Worm (Caenorhabditis elegans) whole organism, L4 larva: ENCODE data around the gene gadr-3.

Experiments used
- D1046.2 ChIP-seq: fragments of 200-800 bp; sonication (Bioruptor generic); IDR thresholded peaks from 2 replicates; pipeline ENCODE4 v1.3.6; 2022; ENCODE audit warnings: missing genetic modification characterization, missing compliant biosample characterization
- F26F4.8 ChIP-seq: fragments of 200-800 bp; sonication (Bioruptor generic); conservative IDR thresholded peaks from 2 replicates; pipeline ENCODE4 v1.3.6; 2022; ENCODE audit warnings: missing genetic modification characterization, missing compliant biosample characterization
- F37D6.2 ChIP-seq: sonication (generic microtip); optimal IDR thresholded peaks from 2 replicates; lab custom pipeline; 2016; ENCODE audit warnings: mild to moderate bottlenecking, missing genetic modification characterization, missing compliant biosample characterization
- F44E2.7 ChIP-seq: fragments of 200-800 bp; sonication (Bioruptor generic); IDR thresholded peaks from 2 replicates; pipeline ENCODE4 v2.1.2; 2022; ENCODE audit warnings: missing genetic modification characterization, missing compliant biosample characterization
- F49E8.2 ChIP-seq: sonication (generic microtip); optimal IDR thresholded peaks from 2 replicates; lab custom pipeline; 2016; ENCODE audit warnings: missing compliant biosample characterization, mild to moderate bottlenecking, missing genetic modification characterization, borderline replicate concordance
- Y105C5A.15 ChIP-seq: fragments of 200-800 bp; sonication (Bioruptor generic); IDR thresholded peaks from 2 replicates; pipeline ENCODE4 v1.3.6; 2022; ENCODE audit warnings: missing genetic modification characterization, missing compliant biosample characterization
- Y48G9A.11 ChIP-seq: fragments of 200-800 bp; sonication (Bioruptor generic); IDR thresholded peaks from 2 replicates; pipeline ENCODE4 v1.3.6; 2022; ENCODE audit warnings: missing genetic modification reagents, missing genetic modification characterization, missing compliant biosample characterization
- ZK546.5 ChIP-seq, 2 experiments: sonication (generic microtip); optimal IDR thresholded peaks; 2 replicates each; lab custom pipeline; 2017; ENCODE audit warnings: missing biosample characterization in 2 of 2, missing genetic modification characterization in 2 of 2
- arid-1 ChIP-seq: fragments of 200-800 bp; sonication (Bioruptor generic); conservative IDR thresholded peaks from 2 replicates; pipeline ENCODE4 v1.3.6; 2022; ENCODE audit warnings: missing genetic modification reagents, missing genetic modification characterization, missing compliant biosample characterization
- ceh-44 ChIP-seq: fragments of 200-800 bp; sonication (Bioruptor generic); IDR thresholded peaks from 2 replicates; pipeline ENCODE4 v1.3.6; 2022; ENCODE audit warnings: missing genetic modification reagents, missing genetic modification characterization, missing compliant biosample characterization
- ctbp-1 ChIP-seq: fragments of 200-800 bp; sonication (Bioruptor generic); IDR thresholded peaks from 2 replicates; pipeline ENCODE4 v1.3.6; 2022; ENCODE audit warnings: missing genetic modification reagents, missing genetic modification characterization, missing compliant biosample characterization
- daf-12 ChIP-seq: fragments of 150-350 bp; optimal IDR thresholded peaks from 2 replicates; lab custom pipeline; 2014; ENCODE audit warnings: missing biosample characterization, missing genetic modification reagents, missing genetic modification characterization
- daf-8 ChIP-seq: fragments of 200-800 bp; sonication (Bioruptor generic); IDR thresholded peaks from 2 replicates; pipeline ENCODE4 v1.3.6; 2022; ENCODE audit warnings: missing genetic modification characterization, missing compliant biosample characterization
- dmd-6 ChIP-seq: fragments of 200-800 bp; sonication (Bioruptor generic); IDR thresholded peaks from 2 replicates; pipeline ENCODE4 v1.3.6; 2022; ENCODE audit warnings: missing genetic modification reagents, missing genetic modification characterization, missing compliant biosample characterization
- dmd-8 ChIP-seq: fragments of 200-800 bp; sonication (Bioruptor generic); IDR thresholded peaks from 2 replicates; pipeline ENCODE4 v1.3.6; 2022; ENCODE audit warnings: missing genetic modification characterization, missing compliant biosample characterization
- duxl-1 ChIP-seq: sonication (generic microtip); optimal IDR thresholded peaks from 2 replicates; lab custom pipeline; 2016; ENCODE audit warnings: mild to moderate bottlenecking, missing genetic modification characterization, moderate library complexity, missing compliant biosample characterization; ENCODE audit not compliant: poor library complexity
- dve-1 ChIP-seq: sonication (generic microtip); optimal IDR thresholded peaks from 2 replicates; lab custom pipeline; 2017; ENCODE audit warnings: antibody characterized with exemption, mild to moderate bottlenecking, missing genetic modification characterization, missing compliant biosample characterization; ENCODE audit not compliant: insufficient read depth
- fkh-10 ChIP-seq: fragments of 150-350 bp; optimal IDR thresholded peaks from 2 replicates; lab custom pipeline; 2014; ENCODE audit warnings: missing biosample characterization, missing genetic modification reagents, missing genetic modification characterization
- gei-8 ChIP-seq: fragments of 200-800 bp; sonication (Bioruptor generic); optimal IDR thresholded peaks from 2 replicates; lab custom pipeline; 2018; ENCODE audit warnings: mild to moderate bottlenecking, missing genetic modification characterization, missing compliant biosample characterization
- jun-1 ChIP-seq: fragments of 150-350 bp; optimal IDR thresholded peaks from 2 replicates; lab custom pipeline; 2014; ENCODE audit warnings: missing biosample characterization, missing genetic modification reagents, missing genetic modification characterization
- lin-1 ChIP-seq: fragments of 200-800 bp; sonication (Bioruptor generic); IDR thresholded peaks from 2 replicates; pipeline ENCODE4 v1.3.6; 2022; ENCODE audit warnings: missing genetic modification reagents, missing genetic modification characterization, missing compliant biosample characterization
- lin-15B ChIP-seq: fragments of 150-350 bp; sonication (generic microtip); optimal IDR thresholded peaks from 3 replicates; lab custom pipeline; 2014; ENCODE audit warnings: missing biosample characterization, missing genetic modification characterization
- lin-38 ChIP-seq: fragments of 200-800 bp; sonication (Bioruptor generic); IDR thresholded peaks from 2 replicates; pipeline ENCODE4 v1.3.6; 2022; ENCODE audit warnings: missing genetic modification reagents, missing genetic modification characterization, missing compliant biosample characterization
- lir-3 ChIP-seq: sonication (generic microtip); optimal IDR thresholded peaks from 2 replicates; lab custom pipeline; 2016; ENCODE audit warnings: mild to moderate bottlenecking, missing genetic modification characterization, missing compliant biosample characterization
- mdl-1 ChIP-seq, 2 experiments: fragments of 150-350 bp in 1 of 2; sonication (generic microtip) in 1 of 2; optimal IDR thresholded peaks; 2 replicates each; lab custom pipeline; 2014 to 2017; ENCODE audit warnings: missing biosample characterization in 2 of 2, missing genetic modification characterization in 2 of 2
- mdt-29 ChIP-seq: fragments of 200-800 bp; sonication (Bioruptor generic); IDR thresholded peaks from 2 replicates; pipeline ENCODE4 v1.3.6; 2022; ENCODE audit warnings: missing genetic modification reagents, missing genetic modification characterization, missing compliant biosample characterization
- mep-1 ChIP-seq: fragments of 150-350 bp; sonication (generic microtip); optimal IDR thresholded peaks from 3 replicates; lab custom pipeline; 2014; ENCODE audit warnings: missing biosample characterization, missing genetic modification characterization
- mxl-2 ChIP-seq: fragments of 200-800 bp; sonication (Bioruptor generic); conservative IDR thresholded peaks from 2 replicates; pipeline ENCODE4 v1.3.6; 2022; ENCODE audit warnings: missing genetic modification reagents, missing genetic modification characterization, missing compliant biosample characterization
- nhr-10 ChIP-seq: fragments of 150-350 bp; optimal IDR thresholded peaks from 2 replicates; lab custom pipeline; 2014; ENCODE audit warnings: missing biosample characterization, missing genetic modification characterization
- nhr-111 ChIP-seq: fragments of 200-800 bp; sonication (Bioruptor generic); optimal IDR thresholded peaks from 2 replicates; lab custom pipeline; 2018; ENCODE audit warnings: mild to moderate bottlenecking, missing genetic modification characterization, missing compliant biosample characterization
- nhr-237 ChIP-seq: sonication (generic microtip); optimal IDR thresholded peaks from 2 replicates; lab custom pipeline; 2017; ENCODE audit warnings: missing biosample characterization, missing genetic modification characterization
- nhr-48 ChIP-seq: sonication (generic microtip); optimal IDR thresholded peaks from 2 replicates; lab custom pipeline; 2016; ENCODE audit warnings: mild to moderate bottlenecking, missing genetic modification characterization, missing compliant biosample characterization
- nhr-6 ChIP-seq: fragments of 150-350 bp; optimal IDR thresholded peaks from 2 replicates; lab custom pipeline; 2014; ENCODE audit warnings: missing biosample characterization, missing genetic modification characterization
- nhr-77 ChIP-seq: fragments of 150-350 bp; optimal IDR thresholded peaks from 2 replicates; lab custom pipeline; 2014; ENCODE audit warnings: missing biosample characterization, missing genetic modification characterization
- php-3 ChIP-seq: fragments of 200-800 bp; sonication (Bioruptor generic); IDR thresholded peaks from 2 replicates; pipeline ENCODE4 v1.3.6; 2022; ENCODE audit warnings: missing genetic modification reagents, missing genetic modification characterization, missing compliant biosample characterization
- skn-1 ChIP-seq: fragments of 150-350 bp; optimal IDR thresholded peaks from 2 replicates; lab custom pipeline; 2014; ENCODE audit warnings: missing biosample characterization, missing genetic modification characterization
- snpc-1.2 ChIP-seq: fragments of 200-800 bp; sonication (Bioruptor generic); IDR thresholded peaks from 2 replicates; pipeline ENCODE4 v1.3.6; 2022; ENCODE audit warnings: missing genetic modification reagents, missing genetic modification characterization, missing compliant biosample characterization
- snpc-4 ChIP-seq: fragments of 150-350 bp; optimal IDR thresholded peaks from 2 replicates; lab custom pipeline; 2014; ENCODE audit warnings: missing biosample characterization, missing genetic modification characterization
- spr-1 ChIP-seq: sonication (generic microtip); optimal IDR thresholded peaks from 2 replicates; lab custom pipeline; 2016; ENCODE audit warnings: mild to moderate bottlenecking, missing genetic modification characterization, missing compliant biosample characterization
- unc-62 ChIP-seq, 3 experiments: fragments of 150-350 bp in 1 of 3; sonication (generic microtip); optimal IDR thresholded peaks in 2 of 3; peaks in 1 of 3; 1 replicate in 1 of 3; 2 replicates in 2 of 3; lab custom pipeline; 2014 to 2017; ENCODE audit warnings: missing biosample characterization in 3 of 3, missing genetic modification characterization in 3 of 3, missing genetic modification reagents in 3 of 3, missing genotype in 1 of 3
- vab-7 ChIP-seq: fragments of 200-800 bp; sonication (Bioruptor generic); IDR thresholded peaks from 2 replicates; pipeline ENCODE4 v1.3.6; 2022; ENCODE audit warnings: missing genetic modification reagents, missing genetic modification characterization, missing compliant biosample characterization
- zfp-3 ChIP-seq: fragments of 200-800 bp; sonication (Bioruptor generic); conservative IDR thresholded peaks from 2 replicates; pipeline ENCODE4 v1.3.6; 2022; ENCODE audit warnings: missing genetic modification reagents, missing genetic modification characterization, missing compliant biosample characterization

gadr-3 gene

DNA sequence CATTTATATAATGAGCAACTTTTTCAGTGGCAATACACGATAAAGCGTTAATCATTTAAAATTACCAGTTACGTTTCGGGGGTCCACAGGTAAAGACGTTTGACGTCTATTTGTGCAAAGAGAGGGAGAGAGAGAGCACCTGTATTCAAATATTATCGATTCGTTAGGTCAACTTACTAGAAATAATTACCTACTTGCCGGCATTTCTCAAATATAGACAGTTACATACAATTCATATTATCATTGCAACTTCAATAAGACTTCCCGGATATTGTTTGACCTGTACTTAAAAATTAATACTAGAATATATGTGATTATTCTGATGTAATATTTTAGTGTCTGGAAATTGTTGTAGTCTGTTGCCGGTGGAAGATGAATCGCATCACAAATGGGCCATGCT is at the start of gene gadr-3:
TSS of gene gadr-3 (minus strand) at position 101 of the 400 bp plus-strand sequence.
- TF ChIP-seq unc-62 (GFP tag; optimal IDR thresholded peaks at IDR 0.05 in 1 of 2; lab: Kevin White, UChicago) (peak in 1 of 2 experiments; percentile 46), unc-62 (tag; optimal IDR thresholded peaks at IDR 0.05; lab: Kevin White, UChicago) (no peak), dmd-8 (no peak)

DNA sequence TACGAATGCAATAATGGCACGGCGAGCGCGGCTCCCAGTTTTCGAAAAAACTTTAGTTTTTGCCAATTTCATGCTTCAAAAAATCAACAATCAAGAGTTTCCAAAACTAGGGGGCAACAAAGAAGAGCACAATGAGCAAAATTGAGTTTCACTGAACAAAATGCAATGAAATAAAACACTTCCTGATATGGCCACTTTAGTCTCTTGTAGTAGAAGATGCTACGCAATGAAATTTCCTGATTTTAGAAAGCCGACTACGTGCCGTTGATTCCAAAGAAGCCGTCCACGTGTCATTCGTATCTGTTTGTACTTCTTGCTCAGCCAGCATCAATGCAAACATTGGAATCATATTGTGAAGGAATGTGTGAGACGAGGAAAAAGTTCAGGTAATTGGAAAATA is 48.6 kb upstream of the gadr-3 start:
- TF ChIP-seq fkh-10 (GFP tag; lab: Kevin White, UChicago), result peak; percentile 24
- no peak for TF ChIP-seq skn-1 (tag; lab: Kevin White, UChicago)
- no peak for TF ChIP-seq nhr-237 (tag; lab: Kevin White, UChicago)
- no peak for TF ChIP-seq mep-1

DNA sequence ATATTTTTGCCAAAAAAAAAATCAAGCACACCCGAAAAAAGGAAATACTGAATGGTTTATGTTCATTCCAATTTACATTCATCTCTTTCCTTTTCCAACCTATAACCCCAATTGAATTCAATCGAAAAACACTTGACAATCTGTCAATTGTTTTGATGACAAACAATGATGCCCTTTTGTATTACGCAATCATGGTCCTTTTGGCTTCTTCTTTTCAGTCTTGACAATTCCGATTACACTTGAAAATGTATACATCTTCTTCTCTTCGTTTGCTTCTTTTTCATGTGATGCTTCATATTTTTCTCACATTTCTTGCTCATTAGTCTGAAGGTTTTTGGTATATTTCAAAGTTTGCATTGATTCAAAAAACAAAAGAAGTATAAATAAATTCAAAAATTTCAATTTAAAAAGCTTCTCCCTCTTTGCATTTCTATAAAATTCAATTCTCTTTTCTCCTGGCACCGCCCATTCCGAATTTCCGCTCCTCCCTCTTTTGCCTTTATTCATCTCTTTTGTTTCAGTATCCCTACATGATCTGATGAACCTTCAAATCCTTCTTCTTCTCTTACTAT is 45.5 kb upstream of the gadr-3 start, which contains the start of gene C56G2.4:
TSS of gene C56G2.4 (plus strand) at position 522 of the 572 bp plus-strand sequence.
- TF ChIP-seq ceh-44 (no peak), nhr-48 (tag; lab: Kevin White, UChicago) (no peak), nhr-111 (GFP tag; lab: Kevin White, UChicago) (no peak), Y105C5A.15 (GFP tag; lab: Robert Waterston, UW) (no peak), daf-12 (tag; lab: Kevin White, UChicago) (no peak), nhr-77 (tag; lab: Kevin White, UChicago) (no peak), lir-3 (tag; lab: Kevin White, UChicago) (no peak), D1046.2 (GFP tag; lab: Robert Waterston, UW) (no peak), spr-1 (tag; lab: Kevin White, UChicago) (no peak), lin-15B (tag; lab: Kevin White, UChicago) (no peak), php-3 (GFP tag; lab: Robert Waterston, UW) (no peak), nhr-10 (no peak), gei-8 (GFP tag; lab: Kevin White, UChicago) (no peak), zfp-3 (GFP tag; lab: Robert Waterston, UW) (no peak), dmd-6 (GFP tag; lab: Robert Waterston, UW) (no peak), F37D6.2 (tag; lab: Kevin White, UChicago) (no peak), jun-1 (tag; lab: Kevin White, UChicago) (no peak), ZK546.5 (tag; optimal IDR thresholded peaks at IDR 0.05; lab: Kevin White, UChicago) (no peak), daf-8 (GFP tag; lab: Robert Waterston, UW) (no peak)

DNA sequence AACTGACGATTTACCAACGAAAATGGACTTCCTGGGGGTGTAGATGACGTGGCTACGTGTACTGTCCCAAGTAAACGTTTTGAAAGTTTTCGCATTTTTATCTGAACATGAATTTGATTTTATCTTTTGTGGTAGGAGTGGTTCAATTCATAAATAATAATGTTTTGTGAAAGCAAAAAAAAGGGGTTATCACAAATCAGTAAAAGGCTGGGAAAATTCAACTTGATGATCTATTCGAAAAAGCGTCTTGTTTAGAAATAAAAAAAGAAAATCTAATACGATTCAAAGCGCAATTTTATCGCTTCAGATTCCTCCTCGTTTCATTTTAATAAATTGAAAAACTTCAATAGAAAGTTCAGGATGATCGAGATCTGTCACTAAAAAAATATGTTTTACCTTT is 38.3 kb upstream of the gadr-3 start, which contains the start of gene C56G2.5:
TSS of gene C56G2.5 (minus strand) at position 101 of the 400 bp plus-strand sequence.
- no peak for TF ChIP-seq F26F4.8 (GFP tag; lab: Robert Waterston, UW)
- no peak for TF ChIP-seq F49E8.2 (tag; lab: Kevin White, UChicago)
- TF ChIP-seq unc-62 (GFP tag; optimal IDR thresholded peaks at IDR 0.05 in 1 of 2; lab: Kevin White, UChicago), result peak in 1 of 2 experiments; percentile 38
- TF ChIP-seq unc-62 (tag; optimal IDR thresholded peaks at IDR 0.05; lab: Kevin White, UChicago), result no peak
- TF ChIP-seq nhr-6 (tag; lab: Kevin White, UChicago), result no peak

DNA sequence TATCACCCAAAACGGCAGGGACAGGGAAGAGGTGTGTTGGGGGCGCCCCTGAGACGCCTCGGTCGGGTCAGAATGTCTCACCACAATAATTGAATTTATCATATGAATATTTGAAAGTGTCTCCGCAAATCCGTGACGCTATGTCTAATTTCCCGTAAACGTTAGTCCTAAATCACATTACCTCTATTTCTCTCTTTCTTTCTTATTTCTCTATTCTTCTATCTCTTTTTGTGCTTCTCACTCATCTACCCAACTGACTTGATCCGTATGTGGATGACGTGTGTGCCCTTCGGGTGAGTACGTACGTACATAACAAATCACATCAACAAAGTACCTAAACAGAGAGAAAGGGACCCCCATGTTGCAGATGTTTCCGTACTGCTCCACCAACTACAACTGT is 31.6 kb upstream of the gadr-3 start:
- TF ChIP-seq dve-1 (tag; lab: Kevin White, UChicago) (no peak), unc-62 (GFP tag; optimal IDR thresholded peaks at IDR 0.05 in 1 of 2; lab: Kevin White, UChicago) (peak in 1 of 2 experiments; percentile 8), unc-62 (tag; optimal IDR thresholded peaks at IDR 0.05; lab: Kevin White, UChicago) (no peak), lin-1 (GFP tag; lab: Robert Waterston, UW) (no peak), jun-1 (tag; lab: Kevin White, UChicago) (no peak), mxl-2 (GFP tag; lab: Robert Waterston, UW) (no peak), snpc-1.2 (no peak), fkh-10 (GFP tag; lab: Kevin White, UChicago) (peak; percentile 92), duxl-1 (tag; lab: Kevin White, UChicago) (no peak), mdl-1 (tag; optimal IDR thresholded peaks at IDR 0.05; lab: Kevin White, UChicago) (no peak), F44E2.7 (GFP tag; lab: Robert Waterston, UW) (no peak), daf-12 (tag; lab: Kevin White, UChicago) (no peak), php-3 (GFP tag; lab: Robert Waterston, UW) (no peak), ctbp-1 (peak; percentile 64; the same call in 1 of the 2 replicates), snpc-4 (tag; lab: Kevin White, UChicago) (no peak), vab-7 (no peak), Y48G9A.11 (GFP tag; lab: Robert Waterston, UW) (no peak), arid-1 (GFP tag; lab: Robert Waterston, UW) (no peak), mdt-29 (GFP tag; lab: Robert Waterston, UW) (no peak), zfp-3 (GFP tag; lab: Robert Waterston, UW) (no peak), lin-38 (no peak)
